Worm (Caenorhabditis elegans) whole organism, young adult: ENCODE data around the gene F55F3.4.

Experiments used
- F33H1.4 ChIP-seq: fragments of 200-800 bp; sonication (Bioruptor generic); IDR thresholded peaks from 2 replicates; pipeline ENCODE4 v1.3.6; 2022; ENCODE audit warnings: missing genetic modification reagents, missing genetic modification characterization, missing compliant biosample characterization
- Y79H2A.3 ChIP-seq: fragments of 200-800 bp; sonication (Bioruptor generic); conservative IDR thresholded peaks from 2 replicates; pipeline ENCODE4 v1.3.6; 2022; ENCODE audit warnings: missing genetic modification reagents, missing genetic modification characterization, missing compliant biosample characterization
- aptf-2 ChIP-seq: fragments of 200-800 bp; sonication (Bioruptor generic); conservative IDR thresholded peaks from 2 replicates; pipeline ENCODE4 v1.3.6; 2022; ENCODE audit warnings: missing genetic modification reagents, missing genetic modification characterization, missing compliant biosample characterization
- hmg-20 ChIP-seq: fragments of 200-800 bp; sonication (Bioruptor generic); IDR thresholded peaks from 2 replicates; pipeline ENCODE4 v1.3.6; 2022; ENCODE audit warnings: missing genetic modification reagents, missing genetic modification characterization, missing compliant biosample characterization
- lin-54 ChIP-seq: fragments of 200-800 bp; sonication (Bioruptor generic); optimal IDR thresholded peaks from 2 replicates; lab custom pipeline; 2018; ENCODE audit warnings: mild to moderate bottlenecking, missing genetic modification characterization, missing compliant biosample characterization

ce11 chrX:13785268-13785667 lies at the start of gene F55F3.4:
- TF ChIP-seq hmg-20 (no peak), Y79H2A.3 (no peak), lin-54 (GFP tag; lab: Kevin White, UChicago) (no peak), F33H1.4 (GFP tag; lab: Robert Waterston, UW) (no peak), aptf-2 (GFP tag; lab: Robert Waterston, UW) (no peak)
